Worm (Caenorhabditis elegans): Measurements from ENCODE around the gene F53F4.17.

- TF ChIP-seq nhr-76 (tag; optimal IDR thresholded peaks at IDR 0.05) (no peak), irx-1 (tag; optimal IDR thresholded peaks at IDR 0.05) (no peak), aha-1 (tag; optimal IDR thresholded peaks at IDR 0.05) (no peak), lin-13 (GFP tag; optimal IDR thresholded peaks at IDR 0.05) (no peak), Y116A8C.19 (tag; optimal IDR thresholded peaks at IDR 0.05; ENCODE audit: borderline replicate concordance) (no peak)
These were observed 10.4 kb downstream of the F53F4.17 start for ce11 chrV:13598370-13598769.

Measured in whole organism, L1 larva.